Worm (Caenorhabditis elegans): ENCODE data around the gene rcat-1.
"Not testable (repeated sequence)": the region's sequence is repeated elsewhere in the genome, so short reads cannot be mapped to it uniquely, and the experiment has no call there.

DNA sequence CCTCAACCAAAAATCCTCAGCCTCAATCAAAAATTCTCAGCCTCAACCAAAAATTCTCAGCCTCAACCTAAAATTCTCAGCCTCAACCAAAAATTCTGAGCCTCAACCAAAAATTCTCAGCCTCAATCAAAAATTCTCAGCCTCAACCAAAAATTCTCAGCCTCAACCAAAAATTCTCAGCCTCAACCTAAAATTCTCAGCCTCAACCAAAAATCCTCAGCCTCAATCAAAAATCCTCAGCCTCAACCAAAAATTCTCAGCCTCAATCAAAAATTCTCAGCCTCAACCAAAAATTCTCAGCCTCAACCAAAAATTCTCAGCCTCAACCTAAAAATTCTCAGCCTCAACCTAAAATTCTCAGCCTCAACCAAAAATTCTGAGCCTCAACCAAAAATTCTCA lies 39.5 kb downstream of the rcat-1 start:
- not testable (repeated sequence) for TF ChIP-seq ztf-18 (tag; optimal IDR thresholded peaks at IDR 0.05); unc-130 (GFP tag; optimal IDR thresholded peaks at IDR 0.05)
